Worm (Caenorhabditis elegans) whole organism, L4 larva: ENCODE measurements around the gene F01F1.3.

Experiments used
- F44E2.7 ChIP-seq: fragments of 200-800 bp; sonication (Bioruptor generic); IDR thresholded peaks from 2 replicates; pipeline ENCODE4 v2.1.2; 2022; ENCODE audit warnings: missing genetic modification characterization, missing compliant biosample characterization
- F49E8.2 ChIP-seq: sonication (generic microtip); optimal IDR thresholded peaks from 2 replicates; lab custom pipeline; 2016; ENCODE audit warnings: missing compliant biosample characterization, mild to moderate bottlenecking, missing genetic modification characterization, borderline replicate concordance
- R02D3.7 ChIP-seq: fragments of 150-350 bp; sonication (generic microtip); optimal IDR thresholded peaks from 3 replicates; lab custom pipeline; 2014; ENCODE audit warnings: missing biosample characterization, missing genetic modification characterization
- Y5F2A.4 ChIP-seq: fragments of 200-800 bp; sonication (Bioruptor generic); optimal IDR thresholded peaks from 2 replicates; lab custom pipeline; 2018; ENCODE audit warnings: mild to moderate bottlenecking, missing genetic modification characterization, missing compliant biosample characterization
- Y75B8A.6 ChIP-seq: fragments of 200-800 bp; sonication (Bioruptor generic); IDR thresholded peaks from 2 replicates; pipeline ENCODE4 v1.3.6; 2022; ENCODE audit warnings: missing genetic modification reagents, missing genetic modification characterization, missing compliant biosample characterization
- aha-1 ChIP-seq: fragments of 150-350 bp; peaks from one replicate; lab custom pipeline; 2014; ENCODE audit warnings: missing biosample characterization, missing genetic modification characterization
- ceh-20 ChIP-seq: fragments of 200-800 bp; sonication (Bioruptor generic); IDR thresholded peaks from 2 replicates; pipeline ENCODE4 v1.3.6; 2022; ENCODE audit warnings: missing genetic modification reagents, missing genetic modification characterization, missing compliant biosample characterization
- ceh-28 ChIP-seq: fragments of 150-350 bp; optimal IDR thresholded peaks from 2 replicates; lab custom pipeline; 2014; ENCODE audit warnings: missing biosample characterization, missing genetic modification reagents, missing genetic modification characterization
- ceh-32 ChIP-seq: sonication (generic microtip); optimal IDR thresholded peaks from 2 replicates; lab custom pipeline; 2016; ENCODE audit warnings: mild to moderate bottlenecking, missing genetic modification characterization, missing compliant biosample characterization; ENCODE audit not compliant: poor library complexity
- ceh-62 ChIP-seq: sonication (generic microtip); optimal IDR thresholded peaks from 2 replicates; lab custom pipeline; 2017; ENCODE audit warnings: missing biosample characterization, missing genetic modification characterization
- ceh-82 ChIP-seq: sonication (generic microtip); optimal IDR thresholded peaks from 2 replicates; lab custom pipeline; 2017; ENCODE audit warnings: missing biosample characterization, missing genetic modification characterization
- ces-1 ChIP-seq: fragments of 150-350 bp; sonication (generic microtip); optimal IDR thresholded peaks from 4 replicates; lab custom pipeline; 2014; ENCODE audit warnings: missing biosample characterization, missing genetic modification reagents, missing genetic modification characterization
- daf-19 ChIP-seq: fragments of 200-800 bp; sonication (Bioruptor generic); conservative IDR thresholded peaks from 2 replicates; pipeline ENCODE4 v1.3.6; 2022; ENCODE audit warnings: missing genetic modification characterization, missing compliant biosample characterization
- dmd-6 ChIP-seq: fragments of 200-800 bp; sonication (Bioruptor generic); IDR thresholded peaks from 2 replicates; pipeline ENCODE4 v1.3.6; 2022; ENCODE audit warnings: missing genetic modification reagents, missing genetic modification characterization, missing compliant biosample characterization
- dmd-9 ChIP-seq: fragments of 200-800 bp; sonication (Bioruptor generic); IDR thresholded peaks from 2 replicates; pipeline ENCODE4 v1.3.6; 2022; ENCODE audit warnings: missing genetic modification reagents, missing genetic modification characterization, missing compliant biosample characterization
- duxl-1 ChIP-seq: sonication (generic microtip); optimal IDR thresholded peaks from 2 replicates; lab custom pipeline; 2016; ENCODE audit warnings: mild to moderate bottlenecking, missing genetic modification characterization, moderate library complexity, missing compliant biosample characterization; ENCODE audit not compliant: poor library complexity
- dve-1 ChIP-seq: sonication (generic microtip); optimal IDR thresholded peaks from 2 replicates; lab custom pipeline; 2017; ENCODE audit warnings: antibody characterized with exemption, mild to moderate bottlenecking, missing genetic modification characterization, missing compliant biosample characterization; ENCODE audit not compliant: insufficient read depth
- egl-43 ChIP-seq: fragments of 200-800 bp; sonication (Bioruptor generic); IDR thresholded peaks from 2 replicates; pipeline ENCODE4 v1.3.6; 2022; ENCODE audit warnings: missing genetic modification reagents, missing genetic modification characterization, missing compliant biosample characterization
- hlh-11 ChIP-seq: fragments of 200-800 bp; sonication (Bioruptor generic); optimal IDR thresholded peaks from 2 replicates; lab custom pipeline; 2018; ENCODE audit warnings: mild to moderate bottlenecking, missing genetic modification characterization, missing compliant biosample characterization
- lin-1 ChIP-seq: fragments of 200-800 bp; sonication (Bioruptor generic); IDR thresholded peaks from 2 replicates; pipeline ENCODE4 v1.3.6; 2022; ENCODE audit warnings: missing genetic modification reagents, missing genetic modification characterization, missing compliant biosample characterization
- lin-13 ChIP-seq: fragments of 150-350 bp; optimal IDR thresholded peaks from 2 replicates; lab custom pipeline; 2014; ENCODE audit warnings: missing biosample characterization, missing genetic modification reagents, missing genetic modification characterization
- lin-38 ChIP-seq: fragments of 200-800 bp; sonication (Bioruptor generic); IDR thresholded peaks from 2 replicates; pipeline ENCODE4 v1.3.6; 2022; ENCODE audit warnings: missing genetic modification reagents, missing genetic modification characterization, missing compliant biosample characterization
- lir-3 ChIP-seq: sonication (generic microtip); optimal IDR thresholded peaks from 2 replicates; lab custom pipeline; 2016; ENCODE audit warnings: mild to moderate bottlenecking, missing genetic modification characterization, missing compliant biosample characterization
- lsy-2 ChIP-seq, 2 experiments: fragments of 150-350 bp in 1 of 2; sonication (generic microtip) in 1 of 2; optimal IDR thresholded peaks; 2 replicates each; lab custom pipeline; 2014 to 2017; ENCODE audit warnings: missing biosample characterization in 2 of 2, missing genetic modification characterization in 2 of 2
- mep-1 ChIP-seq: fragments of 150-350 bp; sonication (generic microtip); optimal IDR thresholded peaks from 3 replicates; lab custom pipeline; 2014; ENCODE audit warnings: missing biosample characterization, missing genetic modification characterization
- mes-2 ChIP-seq: sonication (generic microtip); optimal IDR thresholded peaks from 2 replicates; lab custom pipeline; 2016; ENCODE audit warnings: missing genotype, mild to moderate bottlenecking, missing genetic modification characterization, missing compliant biosample characterization; ENCODE audit not compliant: poor library complexity, severe bottlenecking
- mxl-2 ChIP-seq: fragments of 200-800 bp; sonication (Bioruptor generic); conservative IDR thresholded peaks from 2 replicates; pipeline ENCODE4 v1.3.6; 2022; ENCODE audit warnings: missing genetic modification reagents, missing genetic modification characterization, missing compliant biosample characterization
- nhr-10 ChIP-seq: fragments of 150-350 bp; optimal IDR thresholded peaks from 2 replicates; lab custom pipeline; 2014; ENCODE audit warnings: missing biosample characterization, missing genetic modification characterization
- nhr-237 ChIP-seq: sonication (generic microtip); optimal IDR thresholded peaks from 2 replicates; lab custom pipeline; 2017; ENCODE audit warnings: missing biosample characterization, missing genetic modification characterization
- nhr-28 ChIP-seq: fragments of 150-350 bp; optimal IDR thresholded peaks from 2 replicates; lab custom pipeline; 2014; ENCODE audit warnings: missing biosample characterization, missing genetic modification characterization
- nhr-41 ChIP-seq: fragments of 200-800 bp; sonication (Bioruptor generic); IDR thresholded peaks from 2 replicates; pipeline ENCODE4 v1.3.6; 2022; ENCODE audit warnings: missing genetic modification reagents, missing genetic modification characterization, missing compliant biosample characterization
- nhr-42 ChIP-seq: fragments of 200-800 bp; sonication (Bioruptor generic); IDR thresholded peaks from 2 replicates; pipeline ENCODE4 v1.3.6; 2022; ENCODE audit warnings: missing genetic modification characterization, missing compliant biosample characterization
- nhr-6 ChIP-seq: fragments of 150-350 bp; optimal IDR thresholded peaks from 2 replicates; lab custom pipeline; 2014; ENCODE audit warnings: missing biosample characterization, missing genetic modification characterization
- nhr-76 ChIP-seq: fragments of 150-350 bp; optimal IDR thresholded peaks from 2 replicates; lab custom pipeline; 2014; ENCODE audit warnings: missing biosample characterization, missing genetic modification characterization
- pha-4 ChIP-seq, 2 experiments: fragments of 150-350 bp in 1 of 2; fragments of 200-800 bp in 1 of 2; sonication (Bioruptor generic) in 1 of 2; IDR thresholded peaks in 1 of 2; optimal IDR thresholded peaks in 1 of 2; 2 replicates each; pipeline versions ENCODE4 v1.3.6 to Lab custom; 2014 to 2022; ENCODE audit warnings: missing genetic modification characterization in 2 of 2, missing genetic modification reagents in 2 of 2, missing biosample characterization in 1 of 2, missing compliant biosample characterization in 1 of 2
- php-3 ChIP-seq: fragments of 200-800 bp; sonication (Bioruptor generic); IDR thresholded peaks from 2 replicates; pipeline ENCODE4 v1.3.6; 2022; ENCODE audit warnings: missing genetic modification reagents, missing genetic modification characterization, missing compliant biosample characterization
- sdz-12 ChIP-seq: fragments of 200-800 bp; sonication (Bioruptor generic); optimal IDR thresholded peaks from 2 replicates; lab custom pipeline; 2018; ENCODE audit warnings: mild to moderate bottlenecking, missing genetic modification characterization, missing compliant biosample characterization
- skn-1 ChIP-seq: fragments of 150-350 bp; optimal IDR thresholded peaks from 2 replicates; lab custom pipeline; 2014; ENCODE audit warnings: missing biosample characterization, missing genetic modification characterization
- snpc-1.2 ChIP-seq: fragments of 200-800 bp; sonication (Bioruptor generic); IDR thresholded peaks from 2 replicates; pipeline ENCODE4 v1.3.6; 2022; ENCODE audit warnings: missing genetic modification reagents, missing genetic modification characterization, missing compliant biosample characterization
- snpc-4 ChIP-seq: fragments of 150-350 bp; optimal IDR thresholded peaks from 2 replicates; lab custom pipeline; 2014; ENCODE audit warnings: missing biosample characterization, missing genetic modification characterization
- tra-1 ChIP-seq: fragments of 200-800 bp; sonication (Bioruptor generic); IDR thresholded peaks from 2 replicates; pipeline ENCODE4 v1.3.6; 2022; ENCODE audit warnings: missing genetic modification reagents, missing genetic modification characterization, missing compliant biosample characterization
- unc-130 ChIP-seq: sonication (generic microtip); optimal IDR thresholded peaks from 2 replicates; lab custom pipeline; 2016; ENCODE audit warnings: missing genetic modification reagents, missing genetic modification characterization, missing compliant biosample characterization
- vab-7 ChIP-seq: fragments of 200-800 bp; sonication (Bioruptor generic); IDR thresholded peaks from 2 replicates; pipeline ENCODE4 v1.3.6; 2022; ENCODE audit warnings: missing genetic modification reagents, missing genetic modification characterization, missing compliant biosample characterization
- zfp-2 ChIP-seq: sonication (generic microtip); optimal IDR thresholded peaks from 2 replicates; lab custom pipeline; 2016; ENCODE audit warnings: mild to moderate bottlenecking, missing genetic modification characterization, missing compliant biosample characterization
- zfp-3 ChIP-seq: fragments of 200-800 bp; sonication (Bioruptor generic); conservative IDR thresholded peaks from 2 replicates; pipeline ENCODE4 v1.3.6; 2022; ENCODE audit warnings: missing genetic modification reagents, missing genetic modification characterization, missing compliant biosample characterization

The F01F1.3 gene

DNA sequence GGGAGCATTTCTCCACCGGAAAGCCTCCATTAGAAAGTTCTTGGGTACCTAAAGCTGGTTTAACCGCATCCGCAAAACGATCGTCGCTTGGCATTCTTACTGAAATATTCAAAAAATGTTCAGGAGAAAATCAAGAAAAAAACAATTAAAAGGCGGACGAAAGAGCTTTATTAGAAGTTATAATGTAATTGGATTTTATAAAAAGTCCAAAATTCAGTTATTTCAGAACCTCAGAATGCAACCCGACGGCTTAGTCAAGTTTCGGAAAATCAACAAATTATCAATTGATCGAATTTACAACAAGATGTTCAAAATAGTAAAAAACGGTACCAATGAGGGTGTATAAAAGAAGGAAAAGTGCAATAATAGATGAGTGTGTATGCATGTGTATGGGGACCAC lies 24.2 kb downstream of the F01F1.3 start, which contains the start of gene pxl-1:
Gene pxl-1, minus strand, starts transcription at position 101 of the 400 bp plus-strand sequence.
- TF ChIP-seq mes-2 (tag; lab: Kevin White, UChicago) (no peak), unc-130 (GFP tag; lab: Kevin White, UChicago) (no peak), Y75B8A.6 (GFP tag; lab: Robert Waterston, UW) (no peak), zfp-3 (GFP tag; lab: Robert Waterston, UW) (no peak), sdz-12 (GFP tag; lab: Kevin White, UChicago) (no peak), R02D3.7 (no peak)
- TF ChIP-seq, all 104 proteins: peak for 0

DNA sequence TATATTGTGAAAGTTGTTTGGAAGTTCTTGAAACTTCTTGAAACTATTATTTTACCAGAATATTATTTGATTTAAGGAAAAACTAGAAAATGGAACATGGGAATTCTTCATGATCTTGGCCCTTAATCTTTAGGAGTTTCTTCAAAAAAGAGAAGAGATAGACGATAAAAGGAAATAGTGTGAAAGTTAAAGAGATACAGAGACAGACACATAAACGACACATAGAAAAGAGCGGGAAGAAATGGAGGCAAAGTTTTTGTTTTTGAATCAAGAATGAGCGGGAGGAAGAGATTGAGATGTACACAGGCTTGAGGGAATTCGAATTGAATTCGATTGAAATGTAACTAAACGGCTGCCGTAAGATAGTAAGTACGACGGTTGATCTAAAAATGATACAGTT lies 25.7 kb downstream of the F01F1.3 start:
- TF ChIP-seq mep-1: peak; percentile 15
- no peak for TF ChIP-seq lsy-2 (tag; optimal IDR thresholded peaks at IDR 0.05; lab: Kevin White, UChicago)
- TF ChIP-seq aha-1 (tag; lab: Kevin White, UChicago): peak; percentile 4
- TF ChIP-seq, all 104 proteins: peak for 2

DNA sequence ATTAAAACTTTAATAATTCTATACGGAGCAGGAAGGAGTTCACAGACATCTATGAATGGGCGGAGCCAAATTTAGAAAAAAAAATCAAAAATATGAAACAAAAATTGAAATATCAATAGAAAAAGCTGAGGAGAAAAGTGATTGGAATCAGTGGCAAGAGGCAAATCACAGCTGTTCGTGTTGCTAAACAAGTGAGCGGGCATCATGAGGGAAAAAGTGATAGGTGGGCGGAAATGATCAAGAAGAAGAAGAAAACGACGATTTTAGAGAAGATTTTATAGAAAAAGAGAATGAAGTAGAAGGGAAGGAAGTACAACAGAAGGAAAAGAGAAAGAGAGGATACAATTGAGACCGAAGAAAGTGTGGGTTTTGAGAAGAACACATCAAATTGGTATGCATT lies 26.9 kb downstream of the F01F1.3 start:
- TF ChIP-seq F44E2.7 (GFP tag; lab: Robert Waterston, UW) (no peak), nhr-10 (tag; lab: Kevin White, UChicago) (no peak), hlh-11 (peak; percentile 24), lin-13 (no peak), ceh-82 (tag; lab: Kevin White, UChicago) (no peak)

DNA sequence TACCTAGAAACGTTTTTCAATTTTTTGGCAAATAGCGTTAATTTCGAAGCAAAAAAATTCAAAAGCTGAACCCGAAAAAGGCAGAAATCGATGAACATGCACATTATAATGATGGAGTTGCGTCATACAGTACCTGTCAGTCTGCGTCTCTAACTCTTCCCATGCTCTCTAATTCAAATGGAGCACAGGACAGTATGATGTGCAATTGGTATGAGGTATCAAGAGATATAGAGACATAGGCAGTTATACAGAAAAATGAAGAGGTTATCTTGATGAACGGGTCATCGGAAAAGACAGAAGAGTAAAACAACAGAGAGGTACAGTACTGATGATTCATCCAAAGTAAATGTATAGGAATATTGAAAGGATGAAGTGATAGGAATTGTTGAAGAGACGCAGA lies 29.0 kb downstream of the F01F1.3 start:
- TF ChIP-seq nhr-237 (tag; lab: Kevin White, UChicago): no peak
- TF ChIP-seq ceh-20 (GFP tag; lab: Robert Waterston, UW): no peak
- TF ChIP-seq zfp-3 (GFP tag; lab: Robert Waterston, UW): no peak
- peak; percentile 23 for TF ChIP-seq hlh-11
- no peak for TF ChIP-seq ceh-32 (tag; lab: Kevin White, UChicago)
- TF ChIP-seq nhr-41 (GFP tag; lab: Robert Waterston, UW): no peak
- TF ChIP-seq mxl-2 (GFP tag; lab: Robert Waterston, UW): no peak
- TF ChIP-seq egl-43 (GFP tag; lab: Robert Waterston, UW): no peak
- no peak for TF ChIP-seq daf-19 (GFP tag; lab: Robert Waterston, UW)
- peak; percentile 44 for TF ChIP-seq mep-1
- TF ChIP-seq ceh-28: no peak
- TF ChIP-seq F49E8.2 (tag; lab: Kevin White, UChicago): no peak
- TF ChIP-seq ces-1 (GFP tag; lab: Kevin White, UChicago): no peak
- TF ChIP-seq Y5F2A.4 (GFP tag; lab: Kevin White, UChicago): no peak
- TF ChIP-seq zfp-2 (tag; lab: Kevin White, UChicago): no peak
- TF ChIP-seq pha-4 (GFP tag; IDR thresholded peaks at IDR 0.05; lab: Robert Waterston, UW): no peak
- TF ChIP-seq pha-4 (tag; optimal IDR thresholded peaks at IDR 0.05; lab: Kevin White, UChicago): peak; percentile 22
- no peak for TF ChIP-seq lin-1 (GFP tag; lab: Robert Waterston, UW)
- TF ChIP-seq dmd-6 (GFP tag; lab: Robert Waterston, UW): no peak
- no peak for TF ChIP-seq skn-1
- TF ChIP-seq nhr-6 (tag; lab: Kevin White, UChicago): peak; percentile 96
- no peak for TF ChIP-seq tra-1 (GFP tag; lab: Robert Waterston, UW)
- peak; percentile 52 for TF ChIP-seq dve-1 (tag; lab: Kevin White, UChicago)
- no peak for TF ChIP-seq nhr-76 (tag; lab: Kevin White, UChicago)
- TF ChIP-seq nhr-42: no peak
- TF ChIP-seq duxl-1: no peak
- peak; percentile 10 for TF ChIP-seq nhr-28 (tag; lab: Kevin White, UChicago)
- TF ChIP-seq nhr-10 (tag; lab: Kevin White, UChicago): no peak
- TF ChIP-seq mes-2 (tag; lab: Kevin White, UChicago): no peak
- TF ChIP-seq snpc-1.2 (GFP tag; lab: Robert Waterston, UW): no peak
- no peak for TF ChIP-seq vab-7
- no peak for TF ChIP-seq snpc-4 (tag; lab: Kevin White, UChicago)
- no peak for TF ChIP-seq lir-3 (tag; lab: Kevin White, UChicago)
- no peak for TF ChIP-seq dmd-9
- TF ChIP-seq ceh-62 (tag; lab: Kevin White, UChicago): no peak
- TF ChIP-seq php-3: no peak
- no peak for TF ChIP-seq lin-38 (GFP tag; lab: Robert Waterston, UW)
